Worm (Caenorhabditis elegans) whole organism, L4 larva: ENCODE measurements around the gene F23G4.1.

ENCODE experiments used
- ZK546.5 ChIP-seq, 2 experiments: sonication (generic microtip); optimal IDR thresholded peaks; 2 replicates each; lab custom pipeline; 2017; ENCODE audit warnings: missing biosample characterization in 2 of 2, missing genetic modification characterization in 2 of 2
- egl-43 ChIP-seq: fragments of 200-800 bp; sonication (Bioruptor generic); IDR thresholded peaks from 2 replicates; pipeline ENCODE4 v1.3.6; 2022; ENCODE audit warnings: missing genetic modification reagents, missing genetic modification characterization, missing compliant biosample characterization
- nhr-6 ChIP-seq: fragments of 150-350 bp; optimal IDR thresholded peaks from 2 replicates; lab custom pipeline; 2014; ENCODE audit warnings: missing biosample characterization, missing genetic modification characterization
- zip-2 ChIP-seq: fragments of 150-350 bp; optimal IDR thresholded peaks from 2 replicates; lab custom pipeline; 2014; ENCODE audit warnings: missing biosample characterization, missing genetic modification characterization

ce11 chrX:6618712-6619111, 15.7 kb upstream of the F23G4.1 start, which contains the start of gene kqt-1:
- TF ChIP-seq zip-2 (no peak), ZK546.5 (tag; optimal IDR thresholded peaks at IDR 0.05; lab: Kevin White, UChicago) (no peak), egl-43 (no peak), nhr-6 (tag; lab: Kevin White, UChicago) (no peak)
